Worm (Caenorhabditis elegans) whole organism, young adult: ENCODE data around the gene K10B3.1.

ENCODE experiments used
- B0035.1 ChIP-seq: sonication (generic microtip); optimal IDR thresholded peaks from 2 replicates; lab custom pipeline; 2016; ENCODE audit warnings: missing genetic modification characterization, mild to moderate bottlenecking, missing compliant biosample characterization, missing genotype, missing genetic modification reagents
- B0261.1 ChIP-seq: sonication (generic microtip); optimal IDR thresholded peaks from 2 replicates; lab custom pipeline; 2016; ENCODE audit warnings: mild to moderate bottlenecking, missing genetic modification characterization, moderate library complexity, missing compliant biosample characterization
- C06A6.2 ChIP-seq: fragments of 200-800 bp; sonication (Bioruptor generic); conservative IDR thresholded peaks from 2 replicates; pipeline ENCODE4 v1.3.6; 2022; ENCODE audit warnings: missing genetic modification characterization, missing compliant biosample characterization
- F37B4.10 ChIP-seq: fragments of 200-800 bp; sonication (Bioruptor generic); IDR thresholded peaks from 2 replicates; pipeline ENCODE4 v1.3.6; 2022; ENCODE audit warnings: missing genetic modification characterization, missing compliant biosample characterization
- F39B2.1 ChIP-seq: fragments of 200-800 bp; sonication (Bioruptor generic); IDR thresholded peaks from 2 replicates; pipeline ENCODE4 v1.3.6; 2022; ENCODE audit warnings: missing genetic modification reagents, missing genetic modification characterization, missing compliant biosample characterization
- F57A8.1 ChIP-seq: fragments of 200-800 bp; sonication (Bioruptor generic); optimal IDR thresholded peaks from 2 replicates; lab custom pipeline; 2018; ENCODE audit warnings: mild to moderate bottlenecking, missing genetic modification characterization, moderate library complexity, missing compliant biosample characterization
- Y53G8AR.9 ChIP-seq: fragments of 200-800 bp; sonication (Bioruptor generic); conservative IDR thresholded peaks from 2 replicates; pipeline ENCODE4 v1.3.6; 2022; ENCODE audit warnings: missing genetic modification reagents, missing genetic modification characterization, missing compliant biosample characterization
- Y56A3A.18 ChIP-seq: fragments of 200-800 bp; sonication (Bioruptor generic); IDR thresholded peaks from 2 replicates; pipeline ENCODE4 v1.3.6; 2022; ENCODE audit warnings: missing genetic modification reagents, missing genetic modification characterization, missing compliant biosample characterization
- ZK185.1 ChIP-seq: sonication (generic microtip); optimal IDR thresholded peaks from 2 replicates; lab custom pipeline; 2016; ENCODE audit warnings: mild to moderate bottlenecking, missing genetic modification characterization, missing compliant biosample characterization; ENCODE audit not compliant: poor library complexity, severe bottlenecking
- ama-1 ChIP-seq, 3 experiments: fragments of 150-350 bp in 1 of 3; sonication (generic microtip) in 2 of 3; optimal IDR thresholded peaks; 2 replicates each; lab custom pipeline; 2014 to 2018; ENCODE audit warnings: missing biosample characterization in 2 of 3, missing genetic modification characterization in 2 of 3, missing genetic modification reagents in 2 of 3
- aptf-3 ChIP-seq: fragments of 200-800 bp; sonication (Bioruptor generic); IDR thresholded peaks from 2 replicates; pipeline ENCODE4 v1.3.6; 2022; ENCODE audit warnings: missing genetic modification characterization, missing compliant biosample characterization
- ccch-3 ChIP-seq: fragments of 200-800 bp; sonication (Bioruptor generic); optimal IDR thresholded peaks from 2 replicates; lab custom pipeline; 2018; ENCODE audit warnings: mild to moderate bottlenecking, missing genetic modification characterization, missing compliant biosample characterization
- cebp-1 ChIP-seq, 2 experiments: fragments of 200-800 bp in 1 of 2; sonication (Bioruptor generic) in 1 of 2; sonication (generic microtip) in 1 of 2; IDR thresholded peaks in 1 of 2; optimal IDR thresholded peaks in 1 of 2; 2 replicates each; pipeline versions ENCODE4 v1.3.6 to Lab custom; 2017 to 2022; ENCODE audit warnings: missing compliant biosample characterization in 2 of 2, missing genetic modification characterization in 2 of 2, mild to moderate bottlenecking in 1 of 2, missing genetic modification reagents in 1 of 2, moderate library complexity in 1 of 2
- cebp-2 ChIP-seq: fragments of 200-800 bp; sonication (Bioruptor generic); IDR thresholded peaks from 2 replicates; pipeline ENCODE4 v1.3.6; 2022; ENCODE audit warnings: missing genetic modification characterization, missing compliant biosample characterization
- ceh-58 ChIP-seq: fragments of 200-800 bp; sonication (Bioruptor generic); IDR thresholded peaks from 2 replicates; pipeline ENCODE4 v1.3.6; 2022; ENCODE audit warnings: missing genetic modification characterization, missing compliant biosample characterization
- dox-1 ChIP-seq: fragments of 200-800 bp; sonication (Bioruptor generic); IDR thresholded peaks from 2 replicates; pipeline ENCODE4 v1.3.6; 2022; ENCODE audit warnings: missing genetic modification reagents, missing genetic modification characterization, missing compliant biosample characterization
- ekl-4 ChIP-seq: fragments of 200-800 bp; sonication (Bioruptor generic); IDR thresholded peaks from 2 replicates; pipeline ENCODE4 v1.3.6; 2022; ENCODE audit warnings: missing genetic modification reagents, missing genetic modification characterization, missing compliant biosample characterization
- gei-17 ChIP-seq: fragments of 200-800 bp; sonication (Bioruptor generic); optimal IDR thresholded peaks from 2 replicates; lab custom pipeline; 2018; ENCODE audit warnings: mild to moderate bottlenecking, missing genetic modification characterization, missing compliant biosample characterization
- hmg-20 ChIP-seq: fragments of 200-800 bp; sonication (Bioruptor generic); IDR thresholded peaks from 2 replicates; pipeline ENCODE4 v1.3.6; 2022; ENCODE audit warnings: missing genetic modification reagents, missing genetic modification characterization, missing compliant biosample characterization
- hrde-1 ChIP-seq: sonication (generic microtip); optimal IDR thresholded peaks from 2 replicates; lab custom pipeline; 2016; ENCODE audit warnings: missing genetic modification characterization, mild to moderate bottlenecking, missing compliant biosample characterization, moderate library complexity, missing genotype, missing genetic modification reagents, borderline replicate concordance
- hsf-1 ChIP-seq: fragments of 200-800 bp; sonication (Bioruptor generic); IDR thresholded peaks from 2 replicates; pipeline ENCODE4 v1.3.6; 2022; ENCODE audit warnings: missing genetic modification reagents, missing genetic modification characterization, missing compliant biosample characterization
- lag-1 ChIP-seq: fragments of 200-800 bp; sonication (Bioruptor generic); IDR thresholded peaks from 2 replicates; pipeline ENCODE4 v1.3.6; 2022; ENCODE audit warnings: missing genetic modification reagents, missing genetic modification characterization, missing compliant biosample characterization
- let-526 ChIP-seq: fragments of 200-800 bp; sonication (Bioruptor generic); IDR thresholded peaks from 2 replicates; pipeline ENCODE4 v1.3.6; 2022; ENCODE audit warnings: missing genetic modification reagents, missing genetic modification characterization, missing compliant biosample characterization
- lin-26 ChIP-seq: fragments of 200-800 bp; sonication (Bioruptor generic); IDR thresholded peaks from 2 replicates; pipeline ENCODE4 v1.3.6; 2022; ENCODE audit warnings: missing genetic modification reagents, missing genetic modification characterization, missing compliant biosample characterization
- lsl-1 ChIP-seq: fragments of 200-800 bp; sonication (Bioruptor generic); optimal IDR thresholded peaks from 2 replicates; lab custom pipeline; 2018; ENCODE audit warnings: mild to moderate bottlenecking, missing genetic modification characterization, moderate library complexity, missing compliant biosample characterization
- madf-3 ChIP-seq: fragments of 200-800 bp; sonication (Bioruptor generic); IDR thresholded peaks from 2 replicates; pipeline ENCODE4 v1.3.6; 2022; ENCODE audit warnings: missing genetic modification reagents, missing genetic modification characterization, missing compliant biosample characterization
- madf-6 ChIP-seq: fragments of 200-800 bp; sonication (Bioruptor generic); IDR thresholded peaks from 2 replicates; pipeline ENCODE4 v1.3.6; 2022; ENCODE audit warnings: missing genetic modification reagents, missing genetic modification characterization, missing compliant biosample characterization
- mcd-1 ChIP-seq: fragments of 200-800 bp; sonication (Bioruptor generic); IDR thresholded peaks from 2 replicates; pipeline ENCODE4 v1.3.6; 2022; ENCODE audit warnings: missing genetic modification reagents, missing genetic modification characterization, missing compliant biosample characterization
- mxl-1 ChIP-seq: sonication (generic microtip); optimal IDR thresholded peaks from 2 replicates; lab custom pipeline; 2016; ENCODE audit warnings: missing genetic modification characterization, missing compliant biosample characterization
- nfyb-1 ChIP-seq: fragments of 200-800 bp; sonication (Bioruptor generic); IDR thresholded peaks from 2 replicates; pipeline ENCODE4 v1.3.6; 2022; ENCODE audit warnings: missing genetic modification reagents, missing genetic modification characterization, missing compliant biosample characterization
- nhr-120 ChIP-seq: fragments of 200-800 bp; sonication (Bioruptor generic); IDR thresholded peaks from 2 replicates; pipeline ENCODE4 v1.3.6; 2022; ENCODE audit warnings: missing genetic modification characterization, missing compliant biosample characterization
- nhr-179 ChIP-seq: sonication (generic microtip); optimal IDR thresholded peaks from 2 replicates; lab custom pipeline; 2016; ENCODE audit warnings: mild to moderate bottlenecking, missing genetic modification characterization, missing compliant biosample characterization
- pbrm-1 ChIP-seq: fragments of 200-800 bp; sonication (Bioruptor generic); IDR thresholded peaks from 2 replicates; pipeline ENCODE4 v1.3.6; 2022; ENCODE audit warnings: missing genetic modification reagents, missing genetic modification characterization, missing compliant biosample characterization
- pha-4 ChIP-seq: fragments of 150-350 bp; sonication (generic microtip); optimal IDR thresholded peaks from 2 replicates; lab custom pipeline; 2014; ENCODE audit warnings: missing biosample characterization, missing genetic modification reagents, missing genetic modification characterization
- repo-1 ChIP-seq: sonication (generic microtip); optimal IDR thresholded peaks from 2 replicates; lab custom pipeline; 2017; ENCODE audit warnings: mild to moderate bottlenecking, missing genetic modification characterization, missing compliant biosample characterization
- sptf-2 ChIP-seq: fragments of 200-800 bp; sonication (Bioruptor generic); optimal IDR thresholded peaks from 2 replicates; lab custom pipeline; 2018; ENCODE audit warnings: mild to moderate bottlenecking, missing genetic modification characterization, missing compliant biosample characterization
- tbp1 ChIP-seq: fragments of 200-800 bp; sonication (Bioruptor generic); optimal IDR thresholded peaks from 2 replicates; lab custom pipeline; 2018; ENCODE audit warnings: mild to moderate bottlenecking, missing genetic modification characterization, missing compliant biosample characterization
- tlf-1 ChIP-seq: fragments of 200-800 bp; sonication (Bioruptor generic); optimal IDR thresholded peaks from 2 replicates; lab custom pipeline; 2018; ENCODE audit warnings: mild to moderate bottlenecking, missing genetic modification characterization, missing compliant biosample characterization
- unc-130 ChIP-seq: sonication (generic microtip); optimal IDR thresholded peaks from 2 replicates; lab custom pipeline; 2016; ENCODE audit warnings: missing genetic modification reagents, missing genetic modification characterization, missing compliant biosample characterization
- ztf-26 ChIP-seq: sonication (generic microtip); optimal IDR thresholded peaks from 2 replicates; lab custom pipeline; 2017; ENCODE audit warnings: missing genetic modification characterization, missing compliant biosample characterization
- ztf-6 ChIP-seq: fragments of 200-800 bp; sonication (Bioruptor generic); IDR thresholded peaks from 2 replicates; pipeline ENCODE4 v1.3.6; 2022; ENCODE audit warnings: missing genetic modification reagents, missing genetic modification characterization, missing compliant biosample characterization

Gene K10B3.1

ce11 chrX:3111687-3112086, 23.6 kb upstream of the K10B3.1 start (continued):
- TF ChIP-seq dox-1 (GFP tag; lab: Robert Waterston, UW): no peak
- peak; percentile 80 for TF ChIP-seq repo-1 (tag; lab: Kevin White, UChicago)
- TF ChIP-seq B0261.1 (tag; lab: Kevin White, UChicago): no peak
- TF ChIP-seq F57A8.1: no peak
- TF ChIP-seq nhr-120 (GFP tag; lab: Robert Waterston, UW): no peak
- peak; percentile 54 for TF ChIP-seq C06A6.2 (GFP tag; lab: Robert Waterston, UW)
- TF ChIP-seq pha-4 (tag; lab: Kevin White, UChicago): no peak
- TF ChIP-seq F39B2.1 (GFP tag; lab: Robert Waterston, UW): no peak
- TF ChIP-seq ZK185.1: peak; percentile 64
- TF ChIP-seq let-526 (GFP tag; lab: Robert Waterston, UW): no peak
- TF ChIP-seq nhr-179: no peak
- peak; percentile 55 for TF ChIP-seq tlf-1 (GFP tag; lab: Kevin White, UChicago)
- TF ChIP-seq unc-130: no peak
- TF ChIP-seq B0035.1 (tag; lab: Kevin White, UChicago): peak; percentile 25

ce11 chrX:3112278-3112677, 23.0 kb upstream of the K10B3.1 start:
- 0 out of 2 replicates have a peak, but pooled peaks have one; percentile 64 for TF ChIP-seq aptf-3 (GFP tag; lab: Robert Waterston, UW)
- TF ChIP-seq hsf-1: 0 out of 2 replicates have a peak, but pooled peaks have one; percentile 9
- TF ChIP-seq madf-6 (GFP tag; lab: Robert Waterston, UW): peak; percentile 27; the same call in 1 of the 2 replicates
- 0 out of 2 replicates have a peak, but pooled peaks have one; percentile 65 for TF ChIP-seq nhr-120 (GFP tag; lab: Robert Waterston, UW)
- TF ChIP-seq cebp-2: 0 out of 2 replicates have a peak, but pooled peaks have one; percentile 27
- TF ChIP-seq madf-3 (GFP tag; lab: Robert Waterston, UW): 0 out of 2 replicates have a peak, but pooled peaks have one; percentile 53
- TF ChIP-seq C06A6.2 (GFP tag; lab: Robert Waterston, UW): 0 out of 2 replicates have a peak, but pooled peaks have one; percentile 20
- TF ChIP-seq pbrm-1 (GFP tag; lab: Robert Waterston, UW): peak; percentile 16; the same call in 1 of the 2 replicates
- TF ChIP-seq hmg-20 (GFP tag; lab: Robert Waterston, UW): 0 out of 2 replicates have a peak, but pooled peaks have one; percentile 9
- peak; percentile 45 for TF ChIP-seq mcd-1 (GFP tag; lab: Robert Waterston, UW)
- TF ChIP-seq Y53G8AR.9 (GFP tag; lab: Robert Waterston, UW): 0 out of 2 replicates have a peak, but pooled peaks have one; percentile 64

- TF ChIP-seq Y53G8AR.9 (GFP tag; lab: Robert Waterston, UW) (peak; percentile 60), ccch-3 (GFP tag; lab: Kevin White, UChicago) (no peak), mcd-1 (GFP tag; lab: Robert Waterston, UW) (0 out of 2 replicates have a peak, but pooled peaks have one; percentile 9), hrde-1 (no peak), lag-1 (0 out of 2 replicates have a peak, but pooled peaks have one; percentile 6), lin-26 (GFP tag; lab: Robert Waterston, UW) (peak; percentile 61; the same call in 1 of the 2 replicates), B0035.1 (tag; lab: Kevin White, UChicago) (peak; percentile 51), tbp1 (GFP tag; lab: Kevin White, UChicago) (peak; percentile 28), nfyb-1 (GFP tag; lab: Robert Waterston, UW) (peak; percentile 31; the same call in 1 of the 2 replicates), repo-1 (tag; lab: Kevin White, UChicago) (peak; percentile 57), ekl-4 (GFP tag; lab: Robert Waterston, UW) (0 out of 2 replicates have a peak, but pooled peaks have one; percentile 16), mxl-1 (tag; lab: Kevin White, UChicago) (no peak), F37B4.10 (0 out of 2 replicates have a peak, but pooled peaks have one; percentile 20), ama-1 (optimal IDR thresholded peaks at IDR 0.05; lab: Kevin White, UChicago) (peak; percentile 71), ama-1 (GFP tag; optimal IDR thresholded peaks at IDR 0.05; lab: Kevin White, UChicago) (no peak), ztf-26 (tag; lab: Kevin White, UChicago) (peak; percentile 14), cebp-1 (GFP tag; IDR thresholded peaks at IDR 0.05; lab: Robert Waterston, UW) (peak; percentile 40; the same call in 1 of the 2 replicates), cebp-1 (tag; optimal IDR thresholded peaks at IDR 0.05; lab: Kevin White, UChicago) (peak; percentile 45), sptf-2 (GFP tag; lab: Kevin White, UChicago) (no peak), lsl-1 (GFP tag; lab: Kevin White, UChicago) (no peak), dox-1 (GFP tag; lab: Robert Waterston, UW) (0 out of 2 replicates have a peak, but pooled peaks have one; percentile 11), aptf-3 (GFP tag; lab: Robert Waterston, UW) (no peak), ztf-6 (GFP tag; lab: Robert Waterston, UW) (0 out of 2 replicates have a peak, but pooled peaks have one; percentile 16), tlf-1 (GFP tag; lab: Kevin White, UChicago) (peak; percentile 3), ZK185.1 (peak; percentile 15), gei-17 (GFP tag; lab: Kevin White, UChicago) (no peak), Y56A3A.18 (peak; percentile 59; the same call in 1 of the 2 replicates), madf-3 (GFP tag; lab: Robert Waterston, UW) (0 out of 2 replicates have a peak, but pooled peaks have one; percentile 13), ceh-58 (GFP tag; lab: Robert Waterston, UW) (no peak)
These were observed 22.3 kb upstream of the K10B3.1 start, which contains the start of gene gpd-3 for ce11 chrX:3112946-3113427. Gene gpd-3 (minus strand): TSS chrX:3113341.
